Worm (Caenorhabditis elegans) whole organism, L1 larva: ENCODE results near the gene cdc-48.1.

Experiments used
- blmp-1 ChIP-seq: fragments of 150-350 bp; optimal IDR thresholded peaks from 2 replicates; lab custom pipeline; 2014; ENCODE audit warnings: missing biosample characterization, missing genetic modification characterization
- snpc-4 ChIP-seq: fragments of 150-350 bp; optimal IDR thresholded peaks from 2 replicates; lab custom pipeline; 2014; ENCODE audit warnings: missing biosample characterization, missing genetic modification characterization
- ztf-4 ChIP-seq: fragments of 150-350 bp; optimal IDR thresholded peaks from 2 replicates; lab custom pipeline; 2014; ENCODE audit warnings: missing biosample characterization, missing genetic modification characterization

DNA sequence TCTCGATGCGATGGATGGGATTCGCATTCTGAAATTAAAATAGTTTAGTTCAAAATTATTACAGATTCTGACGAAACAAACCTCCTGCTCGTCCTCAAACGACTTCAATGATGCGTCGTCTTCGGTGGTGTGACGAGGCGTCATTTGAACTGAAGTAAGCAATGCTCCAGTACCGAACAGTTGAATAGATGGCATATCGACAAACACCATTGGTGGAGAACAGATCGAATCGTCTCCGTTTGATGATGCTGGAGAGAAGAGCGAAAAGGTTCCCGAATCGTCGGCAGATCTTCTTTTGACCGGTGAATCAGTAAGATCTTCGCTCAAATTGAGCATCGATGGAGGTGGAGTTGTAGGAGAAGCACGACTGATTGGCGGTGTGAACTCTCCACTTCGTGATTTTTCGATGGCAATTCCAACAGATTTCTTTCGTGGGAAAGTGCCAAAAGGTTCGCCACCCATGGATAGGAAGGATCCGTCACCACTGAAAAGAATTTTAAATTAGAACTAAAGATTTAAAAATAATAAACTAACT lies 18.8 kb downstream of the cdc-48.1 start:
- TF ChIP-seq blmp-1 (tag; lab: Kevin White, UChicago) (no peak), ztf-4 (tag; lab: Kevin White, UChicago) (no peak), snpc-4 (no peak)
